Fruit fly (Drosophila melanogaster) S2 (cell line): ENCODE data around the gene Cad88C.

Source experiments
- CG8478 ChIP-seq: fragments of >200 bp; optimal IDR thresholded peaks from 2 replicates; lab custom pipeline; 2018
- CTCF ChIP-seq, 2 experiments: fragments of >200 bp; optimal IDR thresholded peaks; 2 replicates each; lab custom pipeline; 2018

DNA sequence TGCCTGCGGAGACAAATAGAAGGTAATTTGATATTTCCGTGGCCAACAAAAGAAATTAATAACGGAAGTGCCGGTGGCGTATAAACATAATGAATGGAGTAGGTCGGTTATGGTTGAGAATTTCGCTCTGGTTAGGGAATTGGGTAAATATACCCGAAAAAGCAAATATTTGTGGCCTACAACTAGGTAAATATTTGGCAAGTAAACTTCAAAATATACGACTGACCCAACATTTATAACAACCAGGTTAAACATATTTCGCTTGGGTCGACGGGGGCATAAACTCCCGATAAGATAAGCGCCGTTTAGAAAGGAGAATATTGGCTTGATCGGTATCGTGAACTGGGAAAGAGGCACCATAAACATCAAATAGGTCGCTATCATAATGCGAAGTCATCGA is 40.6 kb downstream of the Cad88C start:
- TF ChIP-seq CTCF (optimal IDR thresholded peaks at IDR 0.05; lab: Kevin White, UChicago) = no peak
- TF ChIP-seq CG8478 (lab: Kevin White, UChicago) = no peak
